Fruit fly (Drosophila melanogaster) S2 (cell line): ENCODE results near the gene CG5446.

Experiments
- CG8478 ChIP-seq: fragments of >200 bp; optimal IDR thresholded peaks from 2 replicates; lab custom pipeline; 2018
- CTCF ChIP-seq, 2 experiments: fragments of >200 bp; optimal IDR thresholded peaks; 2 replicates each; lab custom pipeline; 2018

dm6 chr2L:12474212-12474891 is 46.8 kb upstream of the CG5446 start:
- TF ChIP-seq CG8478 (lab: Kevin White, UChicago) (no peak), CTCF (optimal IDR thresholded peaks at IDR 0.05; lab: Kevin White, UChicago) (no peak)
